Worm (Caenorhabditis elegans) whole organism, midembryonic: Measurements from ENCODE around the gene pycr-4.

Experiments used
- T22C8.4 ChIP-seq: fragments of 200-800 bp; sonication (Bioruptor generic); IDR thresholded peaks from 2 replicates; pipeline ENCODE4 v1.3.6; 2022; ENCODE audit warnings: missing genetic modification characterization, missing compliant biosample characterization
- cog-1 ChIP-seq: sonication (generic microtip); optimal IDR thresholded peaks from 2 replicates; lab custom pipeline; 2016; ENCODE audit warnings: missing genetic modification characterization, missing compliant biosample characterization
- flt-1 ChIP-seq: fragments of 200-800 bp; sonication (Bioruptor generic); IDR thresholded peaks from 2 replicates; pipeline ENCODE4 v1.3.6; 2022; ENCODE audit warnings: missing genetic modification characterization, missing compliant biosample characterization
- klf-2 ChIP-seq: fragments of 200-800 bp; sonication (Bioruptor generic); conservative IDR thresholded peaks from 2 replicates; pipeline ENCODE4 v1.3.6; 2022; ENCODE audit warnings: missing genetic modification reagents, missing genetic modification characterization, missing compliant biosample characterization
- med-1 ChIP-seq: sonication (generic microtip); optimal IDR thresholded peaks from 2 replicates; lab custom pipeline; 2017; ENCODE audit warnings: missing genetic modification characterization, mild to moderate bottlenecking, missing compliant biosample characterization, antibody characterized with exemption, missing genetic modification reagents; ENCODE audit not compliant: insufficient read depth
- ref-1 ChIP-seq: fragments of 200-800 bp; sonication (Bioruptor generic); conservative IDR thresholded peaks from 2 replicates; pipeline ENCODE4 v1.3.6; 2022; ENCODE audit warnings: missing genetic modification reagents, missing genetic modification characterization, missing compliant biosample characterization
- tab-1 ChIP-seq: fragments of 200-800 bp; sonication (Bioruptor generic); IDR thresholded peaks from 2 replicates; pipeline ENCODE4 v1.3.6; 2022; ENCODE audit warnings: missing genetic modification characterization, missing compliant biosample characterization
- ztf-23 ChIP-seq: fragments of 200-800 bp; sonication (Bioruptor generic); IDR thresholded peaks from 2 replicates; pipeline ENCODE4 v1.3.6; 2022; ENCODE audit warnings: missing genetic modification reagents, missing genetic modification characterization, missing compliant biosample characterization
- ztf-29 ChIP-seq: fragments of 200-800 bp; sonication (Bioruptor generic); IDR thresholded peaks from 2 replicates; pipeline ENCODE4 v1.3.6; 2022; ENCODE audit warnings: missing genetic modification reagents, missing genetic modification characterization, missing compliant biosample characterization

pycr-4 gene

DNA sequence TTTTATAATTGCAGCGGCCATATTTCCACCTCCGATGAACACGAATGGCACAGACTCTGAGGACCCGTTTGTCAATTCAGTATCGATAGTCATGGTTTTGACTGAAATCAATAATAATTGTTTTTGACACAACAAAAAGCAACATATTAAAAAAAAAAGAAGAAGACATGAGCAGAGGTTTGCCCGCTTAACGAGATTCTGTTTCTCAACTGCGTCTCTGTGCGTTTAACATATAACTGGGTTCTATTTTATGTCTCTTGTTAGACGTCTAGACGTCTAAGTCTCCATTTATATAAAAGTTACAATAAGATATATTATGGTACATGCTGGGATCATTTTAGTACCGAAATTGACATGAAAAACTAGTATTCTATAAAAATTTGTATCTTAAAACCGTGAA lies at the start of gene pycr-4:
Gene pycr-4 (minus strand): TSS at position 101 of the 400 bp plus-strand sequence.
- TF ChIP-seq T22C8.4 (no peak), med-1 (GFP tag; lab: Kevin White, UChicago) (no peak), ref-1 (GFP tag; lab: Robert Waterston, UW) (no peak), klf-2 (GFP tag; lab: Robert Waterston, UW) (no peak), flt-1 (GFP tag; lab: Robert Waterston, UW) (no peak), cog-1 (tag; lab: Kevin White, UChicago) (no peak), ztf-23 (GFP tag; lab: Robert Waterston, UW) (no peak), ztf-29 (GFP tag; lab: Robert Waterston, UW) (no peak), tab-1 (GFP tag; lab: Robert Waterston, UW) (no peak)

- TF ChIP-seq cog-1 (tag; lab: Kevin White, UChicago) (no peak), med-1 (GFP tag; lab: Kevin White, UChicago) (no peak), flt-1 (GFP tag; lab: Robert Waterston, UW) (no peak), ztf-29 (GFP tag; lab: Robert Waterston, UW) (no peak), klf-2 (GFP tag; lab: Robert Waterston, UW) (no peak), T22C8.4 (no peak), ztf-23 (GFP tag; lab: Robert Waterston, UW) (no peak), ref-1 (GFP tag; lab: Robert Waterston, UW) (no peak), tab-1 (GFP tag; lab: Robert Waterston, UW) (no peak)
These were observed 46.6 kb upstream of the pycr-4 start for ce11 chrIV:7523744-7524143.

DNA sequence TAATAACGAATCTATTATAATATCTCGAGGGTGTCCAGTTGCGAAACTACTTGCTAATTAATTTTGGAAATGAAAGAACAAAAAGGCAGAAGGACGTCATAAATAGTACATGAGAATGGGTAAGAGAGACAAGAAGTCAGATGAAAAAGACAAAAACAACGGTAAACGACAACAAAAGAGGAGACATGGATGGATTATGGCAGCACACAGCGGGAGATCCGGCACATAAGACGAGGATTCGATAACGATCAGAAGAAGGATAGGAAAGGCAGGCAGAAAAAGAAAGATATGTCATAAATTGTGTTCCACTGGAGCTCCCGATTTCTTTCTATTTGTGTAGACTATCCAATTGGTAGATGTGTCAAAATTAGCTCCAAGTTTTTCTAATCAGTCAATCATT lies 44.5 kb upstream of the pycr-4 start:
- TF ChIP-seq ztf-29 (GFP tag; lab: Robert Waterston, UW) = no peak
- TF ChIP-seq med-1 (GFP tag; lab: Kevin White, UChicago) = no peak
- no peak for TF ChIP-seq cog-1 (tag; lab: Kevin White, UChicago)
- no peak for TF ChIP-seq klf-2 (GFP tag; lab: Robert Waterston, UW)
- no peak for TF ChIP-seq tab-1 (GFP tag; lab: Robert Waterston, UW)
- TF ChIP-seq flt-1 (GFP tag; lab: Robert Waterston, UW) = no peak

- no peak for TF ChIP-seq flt-1 (GFP tag; lab: Robert Waterston, UW)
- TF ChIP-seq tab-1 (GFP tag; lab: Robert Waterston, UW) = no peak
- no peak for TF ChIP-seq med-1 (GFP tag; lab: Kevin White, UChicago)
- TF ChIP-seq ztf-29 (GFP tag; lab: Robert Waterston, UW) = no peak
- no peak for TF ChIP-seq T22C8.4
These were observed 43.7 kb upstream of the pycr-4 start for ce11 chrIV:7520841-7521240.

ce11 chrIV:7520258-7520657 lies 43.2 kb upstream of the pycr-4 start:
- TF ChIP-seq med-1 (GFP tag; lab: Kevin White, UChicago) (no peak), tab-1 (GFP tag; lab: Robert Waterston, UW) (no peak), cog-1 (tag; lab: Kevin White, UChicago) (no peak), ref-1 (GFP tag; lab: Robert Waterston, UW) (no peak), ztf-23 (GFP tag; lab: Robert Waterston, UW) (no peak), ztf-29 (GFP tag; lab: Robert Waterston, UW) (no peak), T22C8.4 (no peak), flt-1 (GFP tag; lab: Robert Waterston, UW) (no peak), klf-2 (GFP tag; lab: Robert Waterston, UW) (no peak)

- TF ChIP-seq ref-1 (GFP tag; lab: Robert Waterston, UW) (no peak), klf-2 (GFP tag; lab: Robert Waterston, UW) (no peak), flt-1 (GFP tag; lab: Robert Waterston, UW) (no peak), ztf-23 (GFP tag; lab: Robert Waterston, UW) (no peak), cog-1 (tag; lab: Kevin White, UChicago) (no peak), ztf-29 (GFP tag; lab: Robert Waterston, UW) (no peak), T22C8.4 (no peak), tab-1 (GFP tag; lab: Robert Waterston, UW) (no peak), med-1 (GFP tag; lab: Kevin White, UChicago) (no peak)
These were observed 39.1 kb upstream of the pycr-4 start, which contains the start of the genes R05G6.9 and R05G6.3 for ce11 chrIV:7516167-7516566. R05G6.9 (minus strand) TSS chrIV:7516267. R05G6.3 (plus strand) TSS chrIV:7516552.

ce11 chrIV:7512617-7513233 lies 35.6 kb upstream of the pycr-4 start, which contains the start of the genes plc-4 and R05G6.4:
plc-4 (minus strand) TSS chrIV:7512667.
R05G6.4 (plus strand) TSS chrIV:7513233.
- no peak for TF ChIP-seq ztf-23 (GFP tag; lab: Robert Waterston, UW)
- TF ChIP-seq ref-1 (GFP tag; lab: Robert Waterston, UW) = no peak
- no peak for TF ChIP-seq ztf-29 (GFP tag; lab: Robert Waterston, UW)
- TF ChIP-seq med-1 (GFP tag; lab: Kevin White, UChicago) = no peak
- TF ChIP-seq cog-1 (tag; lab: Kevin White, UChicago) = no peak
- no peak for TF ChIP-seq flt-1 (GFP tag; lab: Robert Waterston, UW)
- TF ChIP-seq tab-1 (GFP tag; lab: Robert Waterston, UW) = no peak
- no peak for TF ChIP-seq klf-2 (GFP tag; lab: Robert Waterston, UW)
- no peak for TF ChIP-seq T22C8.4

DNA sequence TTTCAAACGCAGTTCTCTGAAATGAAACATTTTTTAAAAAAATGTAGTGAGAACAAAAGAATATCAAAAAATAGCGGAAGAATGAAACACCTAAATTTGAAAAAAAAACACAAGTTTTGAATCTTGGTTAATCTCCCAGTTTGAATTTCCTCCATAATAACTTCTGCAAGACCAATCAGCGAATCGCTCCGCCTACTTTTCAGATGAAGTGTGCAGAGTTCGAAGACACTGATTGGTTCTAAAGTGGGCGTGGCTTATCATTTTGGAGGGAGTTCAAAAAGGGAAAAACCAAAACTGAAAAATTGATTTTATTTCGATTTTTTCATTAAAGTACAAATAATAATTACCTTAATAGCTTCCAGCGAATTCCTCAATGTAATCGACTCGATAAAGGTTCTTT lies 33.7 kb upstream of the pycr-4 start:
- TF ChIP-seq ref-1 (GFP tag; lab: Robert Waterston, UW) (no peak), cog-1 (tag; lab: Kevin White, UChicago) (no peak)

DNA sequence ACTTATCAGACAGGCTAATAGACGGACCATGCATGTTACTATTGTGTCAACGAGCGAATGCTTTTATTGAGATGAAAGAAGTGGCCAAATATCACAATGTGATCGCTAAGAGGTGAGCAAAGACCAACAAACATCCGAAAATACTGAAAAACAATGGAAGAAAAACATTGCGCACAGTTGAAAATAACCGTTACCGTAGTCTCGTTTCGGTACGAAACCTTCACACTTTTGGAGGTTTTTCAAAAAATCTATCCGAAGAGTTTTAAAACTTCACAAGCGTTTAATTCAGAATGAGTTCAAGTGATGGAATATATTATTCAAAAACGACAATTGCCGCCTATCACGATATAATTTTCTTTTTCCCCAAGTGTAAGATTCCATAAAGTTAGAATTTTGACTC lies 31.8 kb upstream of the pycr-4 start:
- TF ChIP-seq ref-1 (GFP tag; lab: Robert Waterston, UW) (no peak), med-1 (GFP tag; lab: Kevin White, UChicago) (no peak), tab-1 (GFP tag; lab: Robert Waterston, UW) (no peak), cog-1 (tag; lab: Kevin White, UChicago) (no peak), ztf-29 (GFP tag; lab: Robert Waterston, UW) (no peak), T22C8.4 (no peak), ztf-23 (GFP tag; lab: Robert Waterston, UW) (no peak), flt-1 (GFP tag; lab: Robert Waterston, UW) (no peak), klf-2 (GFP tag; lab: Robert Waterston, UW) (no peak)
